Worm (Caenorhabditis elegans) whole organism, early embryonic: Measurements from ENCODE around the gene rpl-38.

ENCODE experiments used
- B0310.2 ChIP-seq: sonication (generic microtip); optimal IDR thresholded peaks from 2 replicates; lab custom pipeline; 2016; ENCODE audit warnings: mild to moderate bottlenecking, missing genetic modification characterization, missing compliant biosample characterization
- F13C5.2 ChIP-seq: sonication (generic microtip); optimal IDR thresholded peaks from 2 replicates; lab custom pipeline; 2017; ENCODE audit warnings: mild to moderate bottlenecking, missing genetic modification characterization, inconsistent platforms, missing compliant biosample characterization
- aly-1 ChIP-seq: sonication (generic microtip); optimal IDR thresholded peaks from 2 replicates; lab custom pipeline; 2016; ENCODE audit warnings: missing genetic modification characterization, missing compliant biosample characterization
- ama-1 ChIP-seq: fragments of 150-350 bp; optimal IDR thresholded peaks from 2 replicates; lab custom pipeline; 2014
- ceh-13 ChIP-seq: fragments of 200-800 bp; sonication (Bioruptor generic); optimal IDR thresholded peaks from 2 replicates; lab custom pipeline; 2018; ENCODE audit warnings: mild to moderate bottlenecking, missing genetic modification characterization, missing compliant biosample characterization
- ceh-36 ChIP-seq: sonication (generic microtip); optimal IDR thresholded peaks from 2 replicates; lab custom pipeline; 2016; ENCODE audit warnings: missing genetic modification characterization, inconsistent platforms, missing compliant biosample characterization
- ets-7 ChIP-seq: sonication (generic microtip); optimal IDR thresholded peaks from 2 replicates; lab custom pipeline; 2016; ENCODE audit warnings: missing genotype, missing genetic modification characterization, missing compliant biosample characterization
- flt-1 ChIP-seq: fragments of 200-800 bp; sonication (Bioruptor generic); IDR thresholded peaks from 2 replicates; pipeline ENCODE4 v1.3.6; 2022; ENCODE audit warnings: missing genetic modification characterization, missing compliant biosample characterization
- hmbx-1 ChIP-seq: sonication (generic microtip); optimal IDR thresholded peaks from 2 replicates; lab custom pipeline; 2016; ENCODE audit warnings: mild to moderate bottlenecking, missing genetic modification characterization, missing compliant biosample characterization
- hmg-4 ChIP-seq: fragments of 200-800 bp; sonication (Bioruptor generic); optimal IDR thresholded peaks from 2 replicates; lab custom pipeline; 2018; ENCODE audit warnings: mild to moderate bottlenecking, missing genetic modification characterization, missing compliant biosample characterization
- hnd-1 ChIP-seq: sonication (generic microtip); optimal IDR thresholded peaks from 2 replicates; lab custom pipeline; 2016; ENCODE audit warnings: missing genetic modification characterization, missing compliant biosample characterization
- pes-1 ChIP-seq: fragments of 200-800 bp; sonication (Bioruptor generic); IDR thresholded peaks from 2 replicates; pipeline ENCODE4 v1.3.6; 2022; ENCODE audit warnings: missing genetic modification reagents, missing genetic modification characterization, missing compliant biosample characterization
- scrt-1 ChIP-seq: fragments of 200-800 bp; sonication (Bioruptor generic); IDR thresholded peaks from 2 replicates; pipeline ENCODE4 v1.3.6; 2022; ENCODE audit warnings: missing genetic modification characterization, missing compliant biosample characterization
- sea-1 ChIP-seq: fragments of 200-800 bp; sonication (Bioruptor generic); conservative IDR thresholded peaks from 2 replicates; pipeline ENCODE4 v1.3.6; 2022; ENCODE audit warnings: missing genetic modification characterization, missing compliant biosample characterization
- tbx-11 ChIP-seq: fragments of 200-800 bp; sonication (Bioruptor generic); IDR thresholded peaks from 2 replicates; pipeline ENCODE4 v1.3.6; 2022; ENCODE audit warnings: missing genetic modification characterization, missing compliant biosample characterization
- tbx-37 ChIP-seq: fragments of 200-800 bp; sonication (Bioruptor generic); conservative IDR thresholded peaks from 2 replicates; pipeline ENCODE4 v1.3.6; 2022; ENCODE audit warnings: missing genetic modification reagents, missing genetic modification characterization, missing compliant biosample characterization
- tra-4 ChIP-seq: sonication (generic microtip); optimal IDR thresholded peaks from 2 replicates; lab custom pipeline; 2017; ENCODE audit warnings: missing genetic modification characterization, missing compliant biosample characterization

Gene rpl-38

ce11 chrV:15511613-15512216 is at the start of gene rpl-38:
Gene rpl-38 (plus strand): TSS chrV:15512166.
- TF ChIP-seq ets-7 (tag; lab: Kevin White, UChicago) (no peak), pes-1 (no peak), hnd-1 (tag; lab: Kevin White, UChicago) (no peak), ceh-13 (no peak), B0310.2 (tag; lab: Kevin White, UChicago) (no peak), tbx-37 (GFP tag; lab: Robert Waterston, UW) (peak; percentile 16; the same call in 1 of the 2 replicates), hmbx-1 (tag; lab: Kevin White, UChicago) (no peak), flt-1 (GFP tag; lab: Robert Waterston, UW) (no peak), sea-1 (GFP tag; lab: Robert Waterston, UW) (0 out of 2 replicates have a peak, but pooled peaks have one; percentile 34), ama-1 (lab: Kevin White, UChicago) (peak; percentile 70), F13C5.2 (tag; lab: Kevin White, UChicago) (no peak), tbx-11 (no peak), ceh-36 (tag; lab: Kevin White, UChicago) (no peak), hmg-4 (GFP tag; lab: Kevin White, UChicago) (no peak), tra-4 (tag; lab: Kevin White, UChicago) (no peak), scrt-1 (GFP tag; lab: Robert Waterston, UW) (no peak), aly-1 (tag; lab: Kevin White, UChicago) (no peak)

ce11 chrV:15464402-15464801 is 47.6 kb upstream of the rpl-38 start, which contains the start of gene rocf-1:
Gene rocf-1 (minus strand): TSS chrV:15464502.
- TF ChIP-seq B0310.2 (tag; lab: Kevin White, UChicago) (no peak), ceh-36 (tag; lab: Kevin White, UChicago) (no peak), pes-1 (no peak), sea-1 (GFP tag; lab: Robert Waterston, UW) (no peak), tbx-11 (no peak), hnd-1 (tag; lab: Kevin White, UChicago) (no peak), tbx-37 (GFP tag; lab: Robert Waterston, UW) (no peak), ets-7 (tag; lab: Kevin White, UChicago) (no peak), scrt-1 (GFP tag; lab: Robert Waterston, UW) (no peak), aly-1 (tag; lab: Kevin White, UChicago) (no peak)

ce11 chrV:15465032-15465727 is 46.8 kb upstream of the rpl-38 start, which contains the start of gene pqn-71:
Gene pqn-71 (plus strand): TSS chrV:15465677.
- TF ChIP-seq ceh-36 (tag; lab: Kevin White, UChicago) = peak; percentile 74
- TF ChIP-seq tbx-11 = peak; percentile 78
- peak; percentile 86 for TF ChIP-seq pes-1
- peak; percentile 81 for TF ChIP-seq aly-1 (tag; lab: Kevin White, UChicago)
- peak; percentile 83 for TF ChIP-seq scrt-1 (GFP tag; lab: Robert Waterston, UW)
- TF ChIP-seq ets-7 (tag; lab: Kevin White, UChicago) = peak; percentile 67
- TF ChIP-seq sea-1 (GFP tag; lab: Robert Waterston, UW) = peak; percentile 86
- TF ChIP-seq B0310.2 (tag; lab: Kevin White, UChicago) = peak; percentile 57
- TF ChIP-seq ceh-13 = peak; percentile 55
- TF ChIP-seq hmbx-1 (tag; lab: Kevin White, UChicago) = peak; percentile 65
- peak; percentile 69 for TF ChIP-seq hnd-1 (tag; lab: Kevin White, UChicago)
- peak; percentile 93 for TF ChIP-seq F13C5.2 (tag; lab: Kevin White, UChicago)
- TF ChIP-seq flt-1 (GFP tag; lab: Robert Waterston, UW) = peak; percentile 67
- TF ChIP-seq hmg-4 (GFP tag; lab: Kevin White, UChicago) = peak; percentile 94
- no peak for TF ChIP-seq ama-1 (lab: Kevin White, UChicago)
- peak; percentile 72 for TF ChIP-seq tbx-37 (GFP tag; lab: Robert Waterston, UW)
- peak; percentile 77 for TF ChIP-seq tra-4 (tag; lab: Kevin White, UChicago)

- TF ChIP-seq flt-1 (GFP tag; lab: Robert Waterston, UW) (no peak), hmg-4 (GFP tag; lab: Kevin White, UChicago) (no peak), tbx-37 (GFP tag; lab: Robert Waterston, UW) (no peak), F13C5.2 (tag; lab: Kevin White, UChicago) (no peak), pes-1 (no peak), hnd-1 (tag; lab: Kevin White, UChicago) (no peak), aly-1 (tag; lab: Kevin White, UChicago) (no peak), ceh-36 (tag; lab: Kevin White, UChicago) (no peak), tra-4 (tag; lab: Kevin White, UChicago) (no peak), hmbx-1 (tag; lab: Kevin White, UChicago) (no peak), tbx-11 (no peak), ama-1 (lab: Kevin White, UChicago) (no peak), scrt-1 (GFP tag; lab: Robert Waterston, UW) (no peak), ets-7 (tag; lab: Kevin White, UChicago) (no peak), sea-1 (GFP tag; lab: Robert Waterston, UW) (no peak), B0310.2 (tag; lab: Kevin White, UChicago) (no peak), ceh-13 (no peak)
These were observed 45.9 kb upstream of the rpl-38 start for ce11 chrV:15466017-15466416.

- TF ChIP-seq aly-1 (tag; lab: Kevin White, UChicago) = no peak
- no peak for TF ChIP-seq F13C5.2 (tag; lab: Kevin White, UChicago)
- no peak for TF ChIP-seq flt-1 (GFP tag; lab: Robert Waterston, UW)
- no peak for TF ChIP-seq ama-1 (lab: Kevin White, UChicago)
- no peak for TF ChIP-seq hmg-4 (GFP tag; lab: Kevin White, UChicago)
- TF ChIP-seq ceh-36 (tag; lab: Kevin White, UChicago) = no peak
- TF ChIP-seq scrt-1 (GFP tag; lab: Robert Waterston, UW) = no peak
- TF ChIP-seq hmbx-1 (tag; lab: Kevin White, UChicago) = no peak
- TF ChIP-seq ets-7 (tag; lab: Kevin White, UChicago) = no peak
- TF ChIP-seq tbx-11 = no peak
- no peak for TF ChIP-seq B0310.2 (tag; lab: Kevin White, UChicago)
- no peak for TF ChIP-seq hnd-1 (tag; lab: Kevin White, UChicago)
- TF ChIP-seq sea-1 (GFP tag; lab: Robert Waterston, UW) = no peak
- no peak for TF ChIP-seq pes-1
- no peak for TF ChIP-seq tra-4 (tag; lab: Kevin White, UChicago)
- no peak for TF ChIP-seq ceh-13
- no peak for TF ChIP-seq tbx-37 (GFP tag; lab: Robert Waterston, UW)
These were observed 45.2 kb upstream of the rpl-38 start for ce11 chrV:15466719-15467118.
